Worm (Caenorhabditis elegans) whole organism, L1 larva: ENCODE results near the gene F53F1.6.
A peak's percentile ranks its signal among the peaks of the same experiment; 100 is the strongest.

Source experiments
- C16A3.4 ChIP-seq: fragments of 150-350 bp; optimal IDR thresholded peaks from 2 replicates; lab custom pipeline; 2014; ENCODE audit warnings: missing biosample characterization, missing genetic modification characterization
- C34B4.2 ChIP-seq: sonication (generic microtip); optimal IDR thresholded peaks from 2 replicates; lab custom pipeline; 2017; ENCODE audit warnings: mild to moderate bottlenecking, missing genetic modification characterization, missing compliant biosample characterization
- F16B12.6 ChIP-seq: fragments of 150-350 bp; optimal IDR thresholded peaks from 2 replicates; lab custom pipeline; 2014; ENCODE audit warnings: missing biosample characterization, missing genetic modification characterization
- aly-2 ChIP-seq: fragments of 150-350 bp; optimal IDR thresholded peaks from 2 replicates; lab custom pipeline; 2014; ENCODE audit warnings: missing biosample characterization, missing genetic modification characterization
- ama-1 ChIP-seq: fragments of 150-350 bp; optimal IDR thresholded peaks from 2 replicates; lab custom pipeline; 2014
- blmp-1 ChIP-seq: fragments of 150-350 bp; optimal IDR thresholded peaks from 2 replicates; lab custom pipeline; 2014; ENCODE audit warnings: missing biosample characterization, missing genetic modification characterization
- ceh-63 ChIP-seq: fragments of 200-800 bp; sonication (Bioruptor generic); optimal IDR thresholded peaks from 2 replicates; lab custom pipeline; 2018; ENCODE audit warnings: mild to moderate bottlenecking, missing genetic modification characterization, missing compliant biosample characterization
- ceh-8 ChIP-seq: fragments of 200-800 bp; sonication (Bioruptor generic); optimal IDR thresholded peaks from 2 replicates; lab custom pipeline; 2018; ENCODE audit warnings: mild to moderate bottlenecking, missing genetic modification characterization, moderate library complexity, missing compliant biosample characterization
- ceh-82 ChIP-seq, 3 experiments: fragments of 150-350 bp in 1 of 3; sonication (generic microtip) in 2 of 3; optimal IDR thresholded peaks; 2 replicates each; lab custom pipeline; 2014 to 2017; ENCODE audit warnings: missing biosample characterization in 3 of 3, missing genetic modification characterization in 3 of 3
- dsc-1 ChIP-seq: sonication (generic microtip); optimal IDR thresholded peaks from 2 replicates; lab custom pipeline; 2016; ENCODE audit warnings: mild to moderate bottlenecking, missing genetic modification characterization, missing compliant biosample characterization
- efl-1 ChIP-seq, 4 experiments: fragments of 150-350 bp; optimal IDR thresholded peaks in 3 of 4; peaks in 1 of 4; 1 replicate in 1 of 4; 2 replicates in 3 of 4; lab custom pipeline; 2014; ENCODE audit warnings: missing biosample characterization in 2 of 4, missing genetic modification characterization in 2 of 4, missing genetic modification reagents in 2 of 4
- efl-3 ChIP-seq: fragments of 200-800 bp; sonication (Bioruptor generic); optimal IDR thresholded peaks from 2 replicates; lab custom pipeline; 2018; ENCODE audit warnings: mild to moderate bottlenecking, missing genetic modification characterization, missing compliant biosample characterization
- egl-13 ChIP-seq: sonication (generic microtip); optimal IDR thresholded peaks from 2 replicates; lab custom pipeline; 2016; ENCODE audit warnings: missing genotype, missing genetic modification reagents, missing genetic modification characterization, missing compliant biosample characterization
- elt-2 ChIP-seq: sonication (generic microtip); optimal IDR thresholded peaks from 2 replicates; lab custom pipeline; 2016; ENCODE audit warnings: missing genetic modification characterization, mild to moderate bottlenecking, inconsistent platforms, missing compliant biosample characterization, missing genetic modification reagents
- elt-3 ChIP-seq, 6 experiments: fragments of 150-350 bp in 1 of 6; sonication (generic microtip); optimal IDR thresholded peaks; 2 replicates each; lab custom pipeline; 2017 to 2018; ENCODE audit warnings: missing biosample characterization in 6 of 6, missing genetic modification characterization in 6 of 6, inconsistent platforms in 1 of 6
- fkh-10 ChIP-seq: sonication (generic microtip); optimal IDR thresholded peaks from 2 replicates; lab custom pipeline; 2017; ENCODE audit warnings: missing biosample characterization, missing genetic modification reagents, missing genetic modification characterization
- fos-1 ChIP-seq: fragments of 150-350 bp; optimal IDR thresholded peaks from 2 replicates; lab custom pipeline; 2014; ENCODE audit warnings: missing biosample characterization, missing genetic modification characterization
- grh-1 ChIP-seq: fragments of 200-800 bp; sonication (Bioruptor generic); IDR thresholded peaks from 2 replicates; pipeline ENCODE4 v1.3.6; 2022; ENCODE audit warnings: missing genetic modification reagents, missing genetic modification characterization, missing compliant biosample characterization
- hlh-17 ChIP-seq: fragments of 200-800 bp; sonication (Bioruptor generic); optimal IDR thresholded peaks from 2 replicates; lab custom pipeline; 2018; ENCODE audit warnings: missing genetic modification characterization, mild to moderate bottlenecking, missing compliant biosample characterization, moderate library complexity, borderline replicate concordance
- isw-1 ChIP-seq: fragments of 200-800 bp; sonication (Bioruptor generic); IDR thresholded peaks from 2 replicates; pipeline ENCODE4 v1.3.6; 2022; ENCODE audit warnings: missing genetic modification characterization, missing compliant biosample characterization
- jun-1 ChIP-seq: fragments of 150-350 bp; optimal IDR thresholded peaks from 2 replicates; lab custom pipeline; 2014; ENCODE audit warnings: missing biosample characterization, missing genetic modification reagents, missing genetic modification characterization
- lin-13 ChIP-seq: fragments of 150-350 bp; optimal IDR thresholded peaks from 2 replicates; lab custom pipeline; 2014; ENCODE audit warnings: missing biosample characterization, missing genetic modification reagents, missing genetic modification characterization
- lin-14 ChIP-seq: fragments of 200-800 bp; sonication (Bioruptor generic); optimal IDR thresholded peaks from 2 replicates; lab custom pipeline; 2018; ENCODE audit warnings: mild to moderate bottlenecking, missing genetic modification characterization, moderate library complexity, missing compliant biosample characterization
- lin-35 ChIP-seq, 2 experiments: fragments of 150-350 bp; optimal IDR thresholded peaks; 2 replicates each; lab custom pipeline; 2014; ENCODE audit warnings: missing biosample characterization in 2 of 2, missing genetic modification characterization in 2 of 2, missing genetic modification reagents in 2 of 2
- lin-39 ChIP-seq: fragments of 150-350 bp; optimal IDR thresholded peaks from 2 replicates; lab custom pipeline; 2014; ENCODE audit warnings: missing biosample characterization, missing genetic modification reagents, missing genetic modification characterization
- lsy-2 ChIP-seq, 2 experiments: fragments of 150-350 bp; optimal IDR thresholded peaks; 2 replicates each; lab custom pipeline; 2014; ENCODE audit warnings: missing biosample characterization in 2 of 2, missing genetic modification characterization in 2 of 2
- mab-9 ChIP-seq: fragments of 200-800 bp; sonication (Bioruptor generic); IDR thresholded peaks from 2 replicates; pipeline ENCODE4 v1.3.6; 2022; ENCODE audit warnings: missing genetic modification reagents, missing genetic modification characterization, missing compliant biosample characterization
- mef-2 ChIP-seq: fragments of 150-350 bp; optimal IDR thresholded peaks from 2 replicates; lab custom pipeline; 2014; ENCODE audit warnings: missing biosample characterization, missing genetic modification characterization
- mep-1 ChIP-seq: fragments of 150-350 bp; optimal IDR thresholded peaks from 2 replicates; lab custom pipeline; 2014; ENCODE audit warnings: missing biosample characterization, missing genetic modification characterization
- nhr-12 ChIP-seq: sonication (generic microtip); optimal IDR thresholded peaks from 2 replicates; lab custom pipeline; 2017; ENCODE audit warnings: missing biosample characterization, missing genetic modification characterization
- nhr-19 ChIP-seq: fragments of 200-800 bp; sonication (Bioruptor generic); conservative IDR thresholded peaks from 2 replicates; pipeline ENCODE4 v1.3.6; 2022; ENCODE audit warnings: missing genetic modification characterization, missing compliant biosample characterization
- nhr-20 ChIP-seq: sonication (generic microtip); optimal IDR thresholded peaks from 2 replicates; lab custom pipeline; 2016; ENCODE audit warnings: mild to moderate bottlenecking, missing genetic modification characterization, missing compliant biosample characterization
- nhr-71 ChIP-seq: sonication (generic microtip); optimal IDR thresholded peaks from 2 replicates; lab custom pipeline; 2016; ENCODE audit warnings: mild to moderate bottlenecking, missing genetic modification characterization, moderate library complexity, missing compliant biosample characterization
- nhr-76 ChIP-seq: sonication (generic microtip); optimal IDR thresholded peaks from 2 replicates; lab custom pipeline; 2017; ENCODE audit warnings: missing biosample characterization, missing genetic modification characterization
- nhr-90 ChIP-seq: sonication (generic microtip); optimal IDR thresholded peaks from 2 replicates; lab custom pipeline; 2016; ENCODE audit warnings: mild to moderate bottlenecking, missing genetic modification characterization, missing compliant biosample characterization; ENCODE audit not compliant: poor library complexity
- pax-3 ChIP-seq: fragments of 200-800 bp; sonication (Bioruptor generic); optimal IDR thresholded peaks from 2 replicates; lab custom pipeline; 2018; ENCODE audit warnings: mild to moderate bottlenecking, missing genetic modification characterization, moderate library complexity, missing compliant biosample characterization
- skn-1 ChIP-seq: fragments of 150-350 bp; optimal IDR thresholded peaks from 2 replicates; lab custom pipeline; 2014; ENCODE audit warnings: missing biosample characterization, missing genetic modification characterization
- sptf-1 ChIP-seq: fragments of 150-350 bp; optimal IDR thresholded peaks from 2 replicates; lab custom pipeline; 2014; ENCODE audit warnings: missing biosample characterization, missing genetic modification characterization
- sup-37 ChIP-seq: fragments of 200-800 bp; sonication (Bioruptor generic); optimal IDR thresholded peaks from 2 replicates; lab custom pipeline; 2018; ENCODE audit warnings: mild to moderate bottlenecking, missing genetic modification characterization, missing compliant biosample characterization
- swsn-7 ChIP-seq: sonication (generic microtip); optimal IDR thresholded peaks from 2 replicates; lab custom pipeline; 2016; ENCODE audit warnings: missing genetic modification characterization, missing compliant biosample characterization
- tlp-1 ChIP-seq: fragments of 150-350 bp; optimal IDR thresholded peaks from 2 replicates; lab custom pipeline; 2014; ENCODE audit warnings: missing biosample characterization, missing genetic modification characterization
- unc-130 ChIP-seq: fragments of 150-350 bp; optimal IDR thresholded peaks from 2 replicates; lab custom pipeline; 2017; ENCODE audit warnings: missing biosample characterization, missing genetic modification characterization, inconsistent platforms
- unc-30 ChIP-seq: sonication (generic microtip); optimal IDR thresholded peaks from 2 replicates; lab custom pipeline; 2017; ENCODE audit warnings: missing biosample characterization, missing genetic modification characterization
- unc-62 ChIP-seq: fragments of 150-350 bp; optimal IDR thresholded peaks from 2 replicates; lab custom pipeline; 2014; ENCODE audit warnings: missing biosample characterization, missing genetic modification reagents, missing genetic modification characterization
- unc-98 ChIP-seq: fragments of 200-800 bp; sonication (Bioruptor generic); IDR thresholded peaks from 2 replicates; pipeline ENCODE4 v1.3.6; 2022; ENCODE audit warnings: missing genetic modification characterization, missing compliant biosample characterization
- xbp-1 ChIP-seq: sonication (generic microtip); optimal IDR thresholded peaks from 2 replicates; lab custom pipeline; 2016; ENCODE audit warnings: missing genetic modification characterization, missing compliant biosample characterization
- zag-1 ChIP-seq: fragments of 150-350 bp; optimal IDR thresholded peaks from 2 replicates; lab custom pipeline; 2014; ENCODE audit warnings: missing biosample characterization, missing genetic modification characterization
- zip-4 ChIP-seq: fragments of 200-800 bp; sonication (Bioruptor generic); optimal IDR thresholded peaks from 2 replicates; lab custom pipeline; 2018; ENCODE audit warnings: mild to moderate bottlenecking, missing genetic modification characterization, moderate library complexity, missing compliant biosample characterization
- ztf-11 ChIP-seq, 2 experiments: sonication (generic microtip); optimal IDR thresholded peaks; 2 replicates each; lab custom pipeline; 2016 to 2017; ENCODE audit warnings: missing genetic modification characterization in 2 of 2, missing biosample characterization in 1 of 2, missing compliant biosample characterization in 1 of 2

F53F1.6 gene

ce11 chrV:13372821-13373220 is 44.6 kb downstream of the F53F1.6 start:
- TF ChIP-seq nhr-90 (tag; lab: Kevin White, UChicago) (peak; percentile 8), ceh-8 (GFP tag; lab: Kevin White, UChicago) (no peak), hlh-17 (GFP tag; lab: Kevin White, UChicago) (no peak), pax-3 (tag; lab: Kevin White, UChicago) (peak; percentile 32), efl-1 (optimal IDR thresholded peaks at IDR 0.05; lab: Kevin White, UChicago) (no peak), efl-1 (GFP tag; optimal IDR thresholded peaks at IDR 0.05 in 1 of 2; lab: Kevin White, UChicago) (peak in 1 of 2 experiments; percentile 91), grh-1 (GFP tag; lab: Robert Waterston, UW) (no peak), elt-2 (tag; lab: Kevin White, UChicago) (peak; percentile 61), mab-9 (no peak)

- TF ChIP-seq mef-2 (tag; lab: Kevin White, UChicago): no peak
- peak; percentile 63 to 75 for TF ChIP-seq lsy-2 (tag; optimal IDR thresholded peaks at IDR 0.05; lab: Kevin White, UChicago)
- peak; percentile 14 to 44 for TF ChIP-seq efl-1 (optimal IDR thresholded peaks at IDR 0.05; lab: Kevin White, UChicago)
- peak in 1 of 2 experiments; percentile 94 for TF ChIP-seq efl-1 (GFP tag; optimal IDR thresholded peaks at IDR 0.05 in 1 of 2; lab: Kevin White, UChicago)
- peak; percentile 22 for TF ChIP-seq xbp-1 (tag; lab: Kevin White, UChicago)
- no peak for TF ChIP-seq unc-30 (tag; lab: Kevin White, UChicago)
- peak; percentile 44 for TF ChIP-seq zip-4 (GFP tag; lab: Kevin White, UChicago)
- no peak for TF ChIP-seq egl-13 (tag; lab: Kevin White, UChicago)
- peak; percentile 95 for TF ChIP-seq blmp-1 (tag; lab: Kevin White, UChicago)
- TF ChIP-seq fos-1 (tag; lab: Kevin White, UChicago): peak; percentile 66
- TF ChIP-seq sup-37 (GFP tag; lab: Kevin White, UChicago): no peak
- no peak for TF ChIP-seq elt-2 (tag; lab: Kevin White, UChicago)
- TF ChIP-seq efl-3 (GFP tag; lab: Kevin White, UChicago): peak; percentile 13
- peak; percentile 31 for TF ChIP-seq jun-1 (tag; lab: Kevin White, UChicago)
- TF ChIP-seq ceh-63 (GFP tag; lab: Kevin White, UChicago): no peak
- TF ChIP-seq ama-1: no peak
- TF ChIP-seq hlh-17 (GFP tag; lab: Kevin White, UChicago): no peak
- TF ChIP-seq tlp-1 (tag; lab: Kevin White, UChicago): no peak
- peak; percentile 86 for TF ChIP-seq nhr-71 (tag; lab: Kevin White, UChicago)
- no peak for TF ChIP-seq nhr-12 (tag; lab: Kevin White, UChicago)
- TF ChIP-seq ceh-8 (GFP tag; lab: Kevin White, UChicago): no peak
- TF ChIP-seq sptf-1 (tag; lab: Kevin White, UChicago): no peak
- no peak for TF ChIP-seq C34B4.2 (tag; lab: Kevin White, UChicago)
- TF ChIP-seq ztf-11 (tag; optimal IDR thresholded peaks at IDR 0.05; lab: Kevin White, UChicago): no peak
- TF ChIP-seq isw-1 (GFP tag; lab: Robert Waterston, UW): no peak
- TF ChIP-seq skn-1: peak; percentile 5
- TF ChIP-seq C16A3.4: peak; percentile 62
- TF ChIP-seq fkh-10: no peak
- TF ChIP-seq pax-3 (tag; lab: Kevin White, UChicago): no peak
- TF ChIP-seq lin-39 (tag; lab: Kevin White, UChicago): no peak
- TF ChIP-seq dsc-1 (tag; lab: Kevin White, UChicago): no peak
- no peak for TF ChIP-seq unc-62 (GFP tag; lab: Kevin White, UChicago)
- peak; percentile 96 for TF ChIP-seq lin-14 (GFP tag; lab: Kevin White, UChicago)
- no peak for TF ChIP-seq aly-2 (tag; lab: Kevin White, UChicago)
- TF ChIP-seq nhr-20: peak; percentile 92
- no peak for TF ChIP-seq F16B12.6
- no peak for TF ChIP-seq unc-98
- peak in 5 of 6 experiments; percentile 59 to 96 (median 93) for TF ChIP-seq elt-3 (tag; optimal IDR thresholded peaks at IDR 0.05; lab: Kevin White, UChicago)
- no peak for TF ChIP-seq mab-9
- TF ChIP-seq zag-1: no peak
- TF ChIP-seq lin-13 (GFP tag; lab: Kevin White, UChicago): peak; percentile 54
- peak; percentile 63 for TF ChIP-seq nhr-19
- TF ChIP-seq swsn-7 (tag; lab: Kevin White, UChicago): peak; percentile 63
- peak; percentile 21 to 69 for TF ChIP-seq lin-35 (GFP tag; optimal IDR thresholded peaks at IDR 0.05; lab: Kevin White, UChicago)
- peak in 2 of 3 experiments; percentile 24 to 26 for TF ChIP-seq ceh-82 (tag; optimal IDR thresholded peaks at IDR 0.05; lab: Kevin White, UChicago)
- TF ChIP-seq nhr-76 (tag; lab: Kevin White, UChicago): no peak
- peak; percentile 59 for TF ChIP-seq unc-130 (tag; lab: Kevin White, UChicago)
- peak; percentile 81 for TF ChIP-seq mep-1 (tag; lab: Kevin White, UChicago)
These were observed 46.1 kb downstream of the F53F1.6 start for ce11 chrV:13371336-13371735.
